Worm (Caenorhabditis elegans) whole organism, young adult: ENCODE data around the gene pqn-39.

Experiments used
- B0261.1 ChIP-seq: sonication (generic microtip); optimal IDR thresholded peaks from 2 replicates; lab custom pipeline; 2016; ENCODE audit warnings: mild to moderate bottlenecking, missing genetic modification characterization, moderate library complexity, missing compliant biosample characterization
- C06A6.2 ChIP-seq: fragments of 200-800 bp; sonication (Bioruptor generic); conservative IDR thresholded peaks from 2 replicates; pipeline ENCODE4 v1.3.6; 2022; ENCODE audit warnings: missing genetic modification characterization, missing compliant biosample characterization
- D2030.7 ChIP-seq: fragments of 200-800 bp; sonication (Bioruptor generic); IDR thresholded peaks from 2 replicates; pipeline ENCODE4 v1.3.6; 2022; ENCODE audit warnings: missing genetic modification reagents, missing genetic modification characterization, missing compliant biosample characterization
- F22D6.2 ChIP-seq: sonication (generic microtip); optimal IDR thresholded peaks from 2 replicates; lab custom pipeline; 2016; ENCODE audit warnings: mild to moderate bottlenecking, missing genetic modification characterization, missing compliant biosample characterization
- F33H1.4 ChIP-seq: fragments of 200-800 bp; sonication (Bioruptor generic); IDR thresholded peaks from 2 replicates; pipeline ENCODE4 v1.3.6; 2022; ENCODE audit warnings: missing genetic modification reagents, missing genetic modification characterization, missing compliant biosample characterization
- F52B5.7 ChIP-seq: sonication (generic microtip); optimal IDR thresholded peaks from 2 replicates; lab custom pipeline; 2016; ENCODE audit warnings: mild to moderate bottlenecking, missing genetic modification characterization, missing compliant biosample characterization
- F57A8.1 ChIP-seq: fragments of 200-800 bp; sonication (Bioruptor generic); optimal IDR thresholded peaks from 2 replicates; lab custom pipeline; 2018; ENCODE audit warnings: mild to moderate bottlenecking, missing genetic modification characterization, moderate library complexity, missing compliant biosample characterization
- T07F8.4 ChIP-seq: sonication (generic microtip); optimal IDR thresholded peaks from 2 replicates; lab custom pipeline; 2016; ENCODE audit warnings: mild to moderate bottlenecking, missing genetic modification characterization, moderate library complexity, missing compliant biosample characterization
- Y53F4B.3 ChIP-seq: fragments of 200-800 bp; sonication (Bioruptor generic); IDR thresholded peaks from 2 replicates; pipeline ENCODE4 v1.3.6; 2022; ENCODE audit warnings: missing genetic modification reagents, missing genetic modification characterization, missing compliant biosample characterization
- Y56A3A.18 ChIP-seq: fragments of 200-800 bp; sonication (Bioruptor generic); IDR thresholded peaks from 2 replicates; pipeline ENCODE4 v1.3.6; 2022; ENCODE audit warnings: missing genetic modification reagents, missing genetic modification characterization, missing compliant biosample characterization
- akir-1 ChIP-seq: fragments of 200-800 bp; sonication (Bioruptor generic); optimal IDR thresholded peaks from 2 replicates; lab custom pipeline; 2018; ENCODE audit warnings: mild to moderate bottlenecking, missing genetic modification characterization, moderate library complexity, missing compliant biosample characterization
- attf-3 ChIP-seq: fragments of 200-800 bp; sonication (Bioruptor generic); conservative IDR thresholded peaks from 2 replicates; pipeline ENCODE4 v1.3.6; 2022; ENCODE audit warnings: missing genetic modification reagents, missing genetic modification characterization, missing compliant biosample characterization
- cebp-1 ChIP-seq, 2 experiments: fragments of 200-800 bp in 1 of 2; sonication (Bioruptor generic) in 1 of 2; sonication (generic microtip) in 1 of 2; IDR thresholded peaks in 1 of 2; optimal IDR thresholded peaks in 1 of 2; 2 replicates each; pipeline versions ENCODE4 v1.3.6 to Lab custom; 2017 to 2022; ENCODE audit warnings: missing compliant biosample characterization in 2 of 2, missing genetic modification characterization in 2 of 2, mild to moderate bottlenecking in 1 of 2, missing genetic modification reagents in 1 of 2, moderate library complexity in 1 of 2
- ceh-79 ChIP-seq: sonication (generic microtip); optimal IDR thresholded peaks from 2 replicates; lab custom pipeline; 2017; ENCODE audit warnings: mild to moderate bottlenecking, missing genetic modification characterization, missing compliant biosample characterization
- die-1 ChIP-seq: sonication (generic microtip); optimal IDR thresholded peaks from 2 replicates; lab custom pipeline; 2016; ENCODE audit warnings: missing genotype, mild to moderate bottlenecking, missing genetic modification characterization, missing compliant biosample characterization
- egl-44 ChIP-seq: fragments of 200-800 bp; sonication (Bioruptor generic); IDR thresholded peaks from 2 replicates; pipeline ENCODE4 v1.3.6; 2022; ENCODE audit warnings: missing genetic modification reagents, missing genetic modification characterization, missing compliant biosample characterization
- him-1 ChIP-seq: sonication (generic microtip); optimal IDR thresholded peaks from 2 replicates; lab custom pipeline; 2016; ENCODE audit warnings: missing genotype, missing genetic modification reagents, missing genetic modification characterization, missing compliant biosample characterization
- hlh-26 ChIP-seq: fragments of 200-800 bp; sonication (Bioruptor generic); conservative IDR thresholded peaks from 2 replicates; pipeline ENCODE4 v1.3.6; 2022; ENCODE audit warnings: missing genetic modification reagents, missing genetic modification characterization, missing compliant biosample characterization
- hmg-20 ChIP-seq: fragments of 200-800 bp; sonication (Bioruptor generic); IDR thresholded peaks from 2 replicates; pipeline ENCODE4 v1.3.6; 2022; ENCODE audit warnings: missing genetic modification reagents, missing genetic modification characterization, missing compliant biosample characterization
- let-607 ChIP-seq, 2 experiments: fragments of 200-800 bp in 1 of 2; sonication (Bioruptor generic) in 1 of 2; sonication (generic microtip) in 1 of 2; optimal IDR thresholded peaks; 2 replicates each; lab custom pipeline; 2016 to 2018; ENCODE audit warnings: mild to moderate bottlenecking in 2 of 2, missing compliant biosample characterization in 2 of 2, missing genetic modification characterization in 2 of 2, moderate library complexity in 2 of 2, missing genotype in 1 of 2
- madf-10 ChIP-seq: sonication (generic microtip); optimal IDR thresholded peaks from 2 replicates; lab custom pipeline; 2016; ENCODE audit warnings: mild to moderate bottlenecking, missing genetic modification characterization, missing compliant biosample characterization
- madf-6 ChIP-seq: fragments of 200-800 bp; sonication (Bioruptor generic); IDR thresholded peaks from 2 replicates; pipeline ENCODE4 v1.3.6; 2022; ENCODE audit warnings: missing genetic modification reagents, missing genetic modification characterization, missing compliant biosample characterization
- nhr-120 ChIP-seq: fragments of 200-800 bp; sonication (Bioruptor generic); IDR thresholded peaks from 2 replicates; pipeline ENCODE4 v1.3.6; 2022; ENCODE audit warnings: missing genetic modification characterization, missing compliant biosample characterization
- nhr-80 ChIP-seq: sonication (generic microtip); optimal IDR thresholded peaks from 2 replicates; lab custom pipeline; 2016; ENCODE audit warnings: missing genetic modification characterization, missing compliant biosample characterization
- rcor-1 ChIP-seq: fragments of 200-800 bp; sonication (Bioruptor generic); IDR thresholded peaks from 2 replicates; pipeline ENCODE4 v1.3.6; 2022; ENCODE audit warnings: missing genetic modification reagents, missing genetic modification characterization, missing compliant biosample characterization
- sdz-38 ChIP-seq: sonication (generic microtip); optimal IDR thresholded peaks from 2 replicates; lab custom pipeline; 2016; ENCODE audit warnings: missing genotype, missing genetic modification characterization, missing compliant biosample characterization
- snpc-1.1 ChIP-seq: sonication (generic microtip); optimal IDR thresholded peaks from 2 replicates; lab custom pipeline; 2017; ENCODE audit warnings: missing genetic modification characterization, mild to moderate bottlenecking, missing compliant biosample characterization, antibody characterized with exemption, moderate library complexity, missing genotype, missing genetic modification reagents; ENCODE audit not compliant: insufficient read depth
- snpc-4 ChIP-seq, 5 experiments: fragments of 150-350 bp in 1 of 5; sonication (generic microtip) in 4 of 5; optimal IDR thresholded peaks; 2 replicates each; lab custom pipeline; 2014 to 2018; ENCODE audit warnings: missing genetic modification characterization in 5 of 5, missing biosample characterization in 3 of 5, antibody characterized with exemption in 2 of 5, mild to moderate bottlenecking in 2 of 5, missing compliant biosample characterization in 2 of 5, missing genotype in 2 of 5, moderate library complexity in 2 of 5, missing genetic modification reagents in 1 of 5
- somi-1 ChIP-seq: fragments of 200-800 bp; sonication (Bioruptor generic); optimal IDR thresholded peaks from 2 replicates; lab custom pipeline; 2018; ENCODE audit warnings: mild to moderate bottlenecking, missing genetic modification characterization, missing compliant biosample characterization
- tlf-1 ChIP-seq: fragments of 200-800 bp; sonication (Bioruptor generic); optimal IDR thresholded peaks from 2 replicates; lab custom pipeline; 2018; ENCODE audit warnings: mild to moderate bottlenecking, missing genetic modification characterization, missing compliant biosample characterization
- xnd-1 ChIP-seq: sonication (generic microtip); optimal IDR thresholded peaks from 2 replicates; lab custom pipeline; 2016; ENCODE audit warnings: missing genotype, missing genetic modification reagents, missing genetic modification characterization, missing compliant biosample characterization
- zfh-2 ChIP-seq: fragments of 200-800 bp; sonication (Bioruptor generic); conservative IDR thresholded peaks from 2 replicates; pipeline ENCODE4 v1.3.6; 2022; ENCODE audit warnings: missing genetic modification reagents, missing genetic modification characterization, missing compliant biosample characterization
- ztf-22 ChIP-seq: fragments of 200-800 bp; sonication (Bioruptor generic); optimal IDR thresholded peaks from 2 replicates; lab custom pipeline; 2018; ENCODE audit warnings: mild to moderate bottlenecking, missing genetic modification characterization, moderate library complexity, missing compliant biosample characterization
- ztf-26 ChIP-seq: sonication (generic microtip); optimal IDR thresholded peaks from 2 replicates; lab custom pipeline; 2017; ENCODE audit warnings: missing genetic modification characterization, missing compliant biosample characterization
- ztf-3 ChIP-seq: fragments of 200-800 bp; sonication (Bioruptor generic); optimal IDR thresholded peaks from 2 replicates; lab custom pipeline; 2018; ENCODE audit warnings: mild to moderate bottlenecking, missing genetic modification characterization, missing compliant biosample characterization
- ztf-6 ChIP-seq: fragments of 200-800 bp; sonication (Bioruptor generic); IDR thresholded peaks from 2 replicates; pipeline ENCODE4 v1.3.6; 2022; ENCODE audit warnings: missing genetic modification reagents, missing genetic modification characterization, missing compliant biosample characterization

pqn-39 gene

DNA sequence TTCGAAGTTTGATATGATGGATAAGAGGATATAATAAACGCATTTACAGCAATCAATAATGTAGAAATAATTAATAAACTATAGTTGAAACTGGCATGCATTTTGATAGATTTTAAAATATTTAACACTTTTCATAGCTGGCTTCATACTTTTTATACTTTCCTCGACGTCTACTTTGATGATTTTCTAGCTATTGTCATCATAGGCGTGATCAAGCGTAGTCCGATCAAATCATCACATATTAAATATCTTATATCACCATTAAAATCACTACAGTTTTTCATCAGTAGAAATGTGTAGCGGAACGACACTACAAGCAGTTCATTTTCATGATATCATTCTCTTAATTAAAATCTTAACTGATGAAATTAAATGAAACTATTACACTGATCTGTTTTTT, 46.9 kb upstream of the pqn-39 start, which contains the start of gene C04C11.25:
Gene C04C11.25 (minus strand): TSS at position 101 of the 400 bp plus-strand sequence.
- TF ChIP-seq ztf-26 (tag; lab: Kevin White, UChicago) (no peak), F52B5.7 (no peak), hlh-26 (GFP tag; lab: Robert Waterston, UW) (no peak), somi-1 (GFP tag; lab: Kevin White, UChicago) (no peak), him-1 (tag; lab: Kevin White, UChicago) (no peak), ztf-3 (GFP tag; lab: Kevin White, UChicago) (no peak), F22D6.2 (tag; lab: Kevin White, UChicago) (no peak), xnd-1 (tag; lab: Kevin White, UChicago) (no peak), madf-6 (no peak), ztf-22 (no peak), let-607 (tag; optimal IDR thresholded peaks at IDR 0.05; lab: Kevin White, UChicago) (no peak), T07F8.4 (tag; lab: Kevin White, UChicago) (no peak), Y56A3A.18 (GFP tag; lab: Robert Waterston, UW) (no peak), B0261.1 (tag; lab: Kevin White, UChicago) (no peak), nhr-120 (GFP tag; lab: Robert Waterston, UW) (no peak)

- TF ChIP-seq tlf-1 (GFP tag; lab: Kevin White, UChicago) (no peak), hmg-20 (GFP tag; lab: Robert Waterston, UW) (no peak), F57A8.1 (GFP tag; lab: Kevin White, UChicago) (no peak), attf-3 (GFP tag; lab: Robert Waterston, UW) (no peak), rcor-1 (GFP tag; lab: Robert Waterston, UW) (no peak), cebp-1 (GFP tag; IDR thresholded peaks at IDR 0.05; lab: Robert Waterston, UW) (no peak), cebp-1 (tag; optimal IDR thresholded peaks at IDR 0.05; lab: Kevin White, UChicago) (no peak), snpc-4 (GFP tag; optimal IDR thresholded peaks at IDR 0.05; lab: Kevin White, UChicago) (no peak), snpc-4 (tag; optimal IDR thresholded peaks at IDR 0.05; lab: Kevin White, UChicago) (no peak), madf-10 (tag; lab: Kevin White, UChicago) (no peak), Y53F4B.3 (GFP tag; lab: Robert Waterston, UW) (no peak), D2030.7 (GFP tag; lab: Robert Waterston, UW) (no peak), die-1 (tag; lab: Kevin White, UChicago) (no peak), ztf-3 (GFP tag; lab: Kevin White, UChicago) (no peak), akir-1 (no peak), C06A6.2 (GFP tag; lab: Robert Waterston, UW) (no peak), egl-44 (no peak), sdz-38 (tag; lab: Kevin White, UChicago) (no peak), nhr-80 (tag; lab: Kevin White, UChicago) (no peak), ztf-6 (GFP tag; lab: Robert Waterston, UW) (no peak), ceh-79 (tag; lab: Kevin White, UChicago) (no peak), nhr-120 (GFP tag; lab: Robert Waterston, UW) (no peak)
These were observed 43.9 kb upstream of the pqn-39 start, which contains the start of gene tbc-19 for ce11 chrX:14012417-14012816. Gene tbc-19, minus strand, starts transcription at chrX:14012517.

ce11 chrX:14008130-14008529, 39.7 kb upstream of the pqn-39 start:
- TF ChIP-seq zfh-2 (GFP tag; lab: Robert Waterston, UW) (peak; percentile 68), snpc-1.1 (tag; lab: Kevin White, UChicago) (peak; percentile 11), cebp-1 (GFP tag; IDR thresholded peaks at IDR 0.05; lab: Robert Waterston, UW) (no peak), cebp-1 (tag; optimal IDR thresholded peaks at IDR 0.05; lab: Kevin White, UChicago) (no peak), snpc-4 (GFP tag; optimal IDR thresholded peaks at IDR 0.05; lab: Kevin White, UChicago) (no peak), snpc-4 (tag; optimal IDR thresholded peaks at IDR 0.05; lab: Kevin White, UChicago) (peak in 2 of 4 experiments; percentile 67 to 86), F33H1.4 (GFP tag; lab: Robert Waterston, UW) (0 out of 2 replicates have a peak, but pooled peaks have one; percentile 8), B0261.1 (tag; lab: Kevin White, UChicago) (no peak)
